Worm (Caenorhabditis elegans): ENCODE results near the gene K12D9.1.

The K12D9.1 gene

ce11 chrV:3039282-3039681 lies 25.0 kb downstream of the K12D9.1 start, which contains the start of gene chpf-2:
Gene chpf-2 (minus strand): TSS chrV:3039382.
- no peak for TF ChIP-seq ceh-13 (GFP tag; optimal IDR thresholded peaks at IDR 0.05)
- no peak for TF ChIP-seq F13C5.2 (tag; optimal IDR thresholded peaks at IDR 0.05)
- TF ChIP-seq tbx-11 (GFP tag; IDR thresholded peaks at IDR 0.05) = no peak
- no peak for TF ChIP-seq flt-1 (GFP tag; IDR thresholded peaks at IDR 0.05)
- no peak for TF ChIP-seq scrt-1 (GFP tag; IDR thresholded peaks at IDR 0.05)
- no peak for TF ChIP-seq pes-1 (GFP tag; IDR thresholded peaks at IDR 0.05)
- TF ChIP-seq tra-4 (tag; optimal IDR thresholded peaks at IDR 0.05) = no peak
- no peak for TF ChIP-seq ama-1 (optimal IDR thresholded peaks at IDR 0.05)
- no peak for TF ChIP-seq hnd-1 (tag; optimal IDR thresholded peaks at IDR 0.05)
- no peak for TF ChIP-seq B0310.2 (tag; optimal IDR thresholded peaks at IDR 0.05)
- TF ChIP-seq ceh-36 (tag; optimal IDR thresholded peaks at IDR 0.05) = no peak
- TF ChIP-seq hmbx-1 (tag; optimal IDR thresholded peaks at IDR 0.05) = no peak
- no peak for TF ChIP-seq aly-1 (tag; optimal IDR thresholded peaks at IDR 0.05)
- no peak for TF ChIP-seq tbx-37 (GFP tag; conservative IDR thresholded peaks at IDR 0.05)
- TF ChIP-seq sea-1 (GFP tag; conservative IDR thresholded peaks at IDR 0.05) = no peak
- TF ChIP-seq hmg-4 (GFP tag; optimal IDR thresholded peaks at IDR 0.05) = no peak
- no peak for TF ChIP-seq ets-7 (tag; optimal IDR thresholded peaks at IDR 0.05)

ce11 chrV:3040930-3041329 lies 26.6 kb downstream of the K12D9.1 start:
- no peak for TF ChIP-seq ama-1 (optimal IDR thresholded peaks at IDR 0.05)
- no peak for TF ChIP-seq ceh-36 (tag; optimal IDR thresholded peaks at IDR 0.05)
- TF ChIP-seq ets-7 (tag; optimal IDR thresholded peaks at IDR 0.05) = no peak
- no peak for TF ChIP-seq hmg-4 (GFP tag; optimal IDR thresholded peaks at IDR 0.05)
- TF ChIP-seq sea-1 (GFP tag; conservative IDR thresholded peaks at IDR 0.05) = no peak
- no peak for TF ChIP-seq B0310.2 (tag; optimal IDR thresholded peaks at IDR 0.05)
- no peak for TF ChIP-seq aly-1 (tag; optimal IDR thresholded peaks at IDR 0.05)
- TF ChIP-seq hmbx-1 (tag; optimal IDR thresholded peaks at IDR 0.05) = no peak
- TF ChIP-seq tbx-11 (GFP tag; IDR thresholded peaks at IDR 0.05) = no peak
- TF ChIP-seq F13C5.2 (tag; optimal IDR thresholded peaks at IDR 0.05) = no peak
- TF ChIP-seq hnd-1 (tag; optimal IDR thresholded peaks at IDR 0.05) = no peak
- no peak for TF ChIP-seq scrt-1 (GFP tag; IDR thresholded peaks at IDR 0.05)

ce11 chrV:3044837-3045236 lies 30.6 kb downstream of the K12D9.1 start, which contains the start of gene F59D6.1:
Gene F59D6.1 (plus strand): TSS chrV:3045137.
- TF ChIP-seq hmg-4 (GFP tag; optimal IDR thresholded peaks at IDR 0.05) (no peak), B0310.2 (tag; optimal IDR thresholded peaks at IDR 0.05) (no peak), sea-1 (GFP tag; conservative IDR thresholded peaks at IDR 0.05) (no peak)

ce11 chrV:3046364-3046763 lies 32.1 kb downstream of the K12D9.1 start:
- TF ChIP-seq B0310.2 (tag; optimal IDR thresholded peaks at IDR 0.05) = no peak
- no peak for TF ChIP-seq sea-1 (GFP tag; conservative IDR thresholded peaks at IDR 0.05)
- no peak for TF ChIP-seq tbx-37 (GFP tag; conservative IDR thresholded peaks at IDR 0.05)
- TF ChIP-seq hnd-1 (tag; optimal IDR thresholded peaks at IDR 0.05) = no peak
- TF ChIP-seq pes-1 (GFP tag; IDR thresholded peaks at IDR 0.05) = no peak
- no peak for TF ChIP-seq tbx-11 (GFP tag; IDR thresholded peaks at IDR 0.05)
- no peak for TF ChIP-seq ets-7 (tag; optimal IDR thresholded peaks at IDR 0.05)
- TF ChIP-seq aly-1 (tag; optimal IDR thresholded peaks at IDR 0.05) = no peak
- TF ChIP-seq ceh-36 (tag; optimal IDR thresholded peaks at IDR 0.05) = no peak
- TF ChIP-seq flt-1 (GFP tag; IDR thresholded peaks at IDR 0.05) = no peak
- TF ChIP-seq hmbx-1 (tag; optimal IDR thresholded peaks at IDR 0.05) = no peak
- no peak for TF ChIP-seq hmg-4 (GFP tag; optimal IDR thresholded peaks at IDR 0.05)
- TF ChIP-seq scrt-1 (GFP tag; IDR thresholded peaks at IDR 0.05) = no peak
- TF ChIP-seq tra-4 (tag; optimal IDR thresholded peaks at IDR 0.05) = no peak
- no peak for TF ChIP-seq ceh-13 (GFP tag; optimal IDR thresholded peaks at IDR 0.05)
- no peak for TF ChIP-seq F13C5.2 (tag; optimal IDR thresholded peaks at IDR 0.05)
- no peak for TF ChIP-seq ama-1 (optimal IDR thresholded peaks at IDR 0.05)

ce11 chrV:3054254-3054653 lies 40.0 kb downstream of the K12D9.1 start, which contains the start of gene C50H11.8:
Gene C50H11.8 (plus strand): TSS chrV:3054554.
- TF ChIP-seq sea-1 (GFP tag; conservative IDR thresholded peaks at IDR 0.05) = no peak
- TF ChIP-seq hnd-1 (tag; optimal IDR thresholded peaks at IDR 0.05) = no peak
- no peak for TF ChIP-seq tbx-37 (GFP tag; conservative IDR thresholded peaks at IDR 0.05)
- no peak for TF ChIP-seq tbx-11 (GFP tag; IDR thresholded peaks at IDR 0.05)
- TF ChIP-seq B0310.2 (tag; optimal IDR thresholded peaks at IDR 0.05) = no peak
- TF ChIP-seq F13C5.2 (tag; optimal IDR thresholded peaks at IDR 0.05) = no peak
- TF ChIP-seq hmg-4 (GFP tag; optimal IDR thresholded peaks at IDR 0.05) = no peak
- no peak for TF ChIP-seq pes-1 (GFP tag; IDR thresholded peaks at IDR 0.05)
- TF ChIP-seq ceh-13 (GFP tag; optimal IDR thresholded peaks at IDR 0.05) = no peak
- no peak for TF ChIP-seq scrt-1 (GFP tag; IDR thresholded peaks at IDR 0.05)
- TF ChIP-seq flt-1 (GFP tag; IDR thresholded peaks at IDR 0.05) = no peak
- TF ChIP-seq aly-1 (tag; optimal IDR thresholded peaks at IDR 0.05) = no peak
- TF ChIP-seq ama-1 (optimal IDR thresholded peaks at IDR 0.05) = no peak
- no peak for TF ChIP-seq ets-7 (tag; optimal IDR thresholded peaks at IDR 0.05)
- TF ChIP-seq tra-4 (tag; optimal IDR thresholded peaks at IDR 0.05) = no peak
- no peak for TF ChIP-seq hmbx-1 (tag; optimal IDR thresholded peaks at IDR 0.05)
- TF ChIP-seq ceh-36 (tag; optimal IDR thresholded peaks at IDR 0.05) = no peak

ce11 chrV:3058996-3059395 lies 44.7 kb downstream of the K12D9.1 start, which contains the start of gene str-244:
Gene str-244 (minus strand): TSS chrV:3059096.
- TF ChIP-seq F13C5.2 (tag; optimal IDR thresholded peaks at IDR 0.05) = no peak
- TF ChIP-seq scrt-1 (GFP tag; IDR thresholded peaks at IDR 0.05) = no peak

ce11 chrV:3062078-3062477 lies 47.8 kb downstream of the K12D9.1 start, which contains the start of gene srt-15:
Gene srt-15 (minus strand): TSS chrV:3062178.
- no peak for TF ChIP-seq ceh-13 (GFP tag; optimal IDR thresholded peaks at IDR 0.05)
- no peak for TF ChIP-seq tbx-37 (GFP tag; conservative IDR thresholded peaks at IDR 0.05)
- no peak for TF ChIP-seq B0310.2 (tag; optimal IDR thresholded peaks at IDR 0.05)
- no peak for TF ChIP-seq ceh-36 (tag; optimal IDR thresholded peaks at IDR 0.05)
- no peak for TF ChIP-seq hnd-1 (tag; optimal IDR thresholded peaks at IDR 0.05)
- TF ChIP-seq pes-1 (GFP tag; IDR thresholded peaks at IDR 0.05) = no peak
- TF ChIP-seq hmg-4 (GFP tag; optimal IDR thresholded peaks at IDR 0.05) = no peak
- TF ChIP-seq tra-4 (tag; optimal IDR thresholded peaks at IDR 0.05) = no peak
- TF ChIP-seq F13C5.2 (tag; optimal IDR thresholded peaks at IDR 0.05) = no peak
- no peak for TF ChIP-seq scrt-1 (GFP tag; IDR thresholded peaks at IDR 0.05)
- no peak for TF ChIP-seq sea-1 (GFP tag; conservative IDR thresholded peaks at IDR 0.05)
